Worm (Caenorhabditis elegans): ENCODE data around the gene Y39B6A.30.

DNA sequence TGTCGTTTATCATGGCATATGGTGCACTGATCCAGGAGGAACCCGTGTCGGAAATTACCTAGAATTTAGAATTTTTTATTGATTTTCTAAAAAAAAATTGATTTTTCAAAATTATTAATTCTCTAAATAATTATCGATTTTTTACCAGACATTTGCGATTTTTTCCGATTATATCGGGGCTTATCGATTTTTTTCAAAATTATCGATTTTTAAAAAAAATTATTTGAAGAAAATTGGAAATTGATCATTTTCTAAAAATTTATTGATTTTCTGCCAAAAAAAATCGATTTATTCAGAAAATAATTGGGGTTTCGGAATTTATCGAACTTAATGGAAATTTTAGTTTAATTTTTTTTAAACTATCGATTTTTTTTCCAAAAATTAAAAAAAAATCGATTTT, 21.7 kb downstream of the Y39B6A.30 start:
- TF ChIP-seq nhr-77 (tag; optimal IDR thresholded peaks at IDR 0.05) (no peak), nhr-237 (tag; optimal IDR thresholded peaks at IDR 0.05) (no peak), lin-39 (tag; optimal IDR thresholded peaks at IDR 0.05) (no peak)
